Worm (Caenorhabditis elegans) whole organism, L1 larva: Measurements from ENCODE around the gene F47B8.13.

ENCODE experiments used
- aly-2 ChIP-seq: fragments of 150-350 bp; optimal IDR thresholded peaks from 2 replicates; lab custom pipeline; 2014; ENCODE audit warnings: missing biosample characterization, missing genetic modification characterization
- efl-1 ChIP-seq, 4 experiments: fragments of 150-350 bp; optimal IDR thresholded peaks in 3 of 4; peaks in 1 of 4; 1 replicate in 1 of 4; 2 replicates in 3 of 4; lab custom pipeline; 2014; ENCODE audit warnings: missing biosample characterization in 2 of 4, missing genetic modification characterization in 2 of 4, missing genetic modification reagents in 2 of 4
- fkh-10 ChIP-seq: sonication (generic microtip); optimal IDR thresholded peaks from 2 replicates; lab custom pipeline; 2017; ENCODE audit warnings: missing biosample characterization, missing genetic modification reagents, missing genetic modification characterization
- hpl-2 ChIP-seq: fragments of 150-350 bp; optimal IDR thresholded peaks from 2 replicates; lab custom pipeline; 2014; ENCODE audit warnings: missing biosample characterization, missing genetic modification reagents, missing genetic modification characterization
- jun-1 ChIP-seq: fragments of 150-350 bp; optimal IDR thresholded peaks from 2 replicates; lab custom pipeline; 2014; ENCODE audit warnings: missing biosample characterization, missing genetic modification reagents, missing genetic modification characterization
- nhr-237 ChIP-seq: fragments of 150-350 bp; optimal IDR thresholded peaks from 2 replicates; lab custom pipeline; 2014; ENCODE audit warnings: missing biosample characterization, missing genetic modification characterization
- pax-3 ChIP-seq: fragments of 200-800 bp; sonication (Bioruptor generic); optimal IDR thresholded peaks from 2 replicates; lab custom pipeline; 2018; ENCODE audit warnings: mild to moderate bottlenecking, missing genetic modification characterization, moderate library complexity, missing compliant biosample characterization
- sox-4 ChIP-seq: sonication (generic microtip); optimal IDR thresholded peaks from 2 replicates; lab custom pipeline; 2016; ENCODE audit warnings: missing genetic modification characterization, missing compliant biosample characterization
- zag-1 ChIP-seq: fragments of 150-350 bp; optimal IDR thresholded peaks from 2 replicates; lab custom pipeline; 2014; ENCODE audit warnings: missing biosample characterization, missing genetic modification characterization

DNA sequence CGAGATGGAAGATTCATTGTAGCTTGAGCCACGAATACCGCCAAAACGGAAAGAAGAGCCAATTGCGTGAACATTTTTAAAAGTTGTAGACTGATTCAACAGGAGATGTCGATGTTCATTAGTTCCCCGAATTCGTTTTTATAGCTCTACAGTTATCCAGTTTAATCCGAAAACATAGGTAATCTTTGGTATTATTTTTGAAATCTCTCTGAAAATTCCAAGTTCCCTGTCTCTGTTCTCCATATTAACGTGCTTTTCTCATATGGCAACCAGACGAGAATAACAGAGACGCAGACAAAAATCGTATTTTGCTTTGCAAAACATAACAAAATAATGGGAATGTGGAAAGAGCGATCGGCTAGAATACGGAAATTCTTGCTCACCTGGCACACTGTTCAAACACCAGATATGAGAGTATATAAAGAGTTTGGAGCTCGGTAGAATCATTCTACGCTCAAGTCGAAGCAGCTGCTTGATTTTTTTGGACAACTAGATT is 19.9 kb downstream of the F47B8.13 start, which contains the start of the genes spig-3 and F14D7.12:
- TF ChIP-seq aly-2 (tag; lab: Kevin White, UChicago) = no peak
- TF ChIP-seq fkh-10 (GFP tag; lab: Kevin White, UChicago) = no peak
- TF ChIP-seq efl-1 (optimal IDR thresholded peaks at IDR 0.05; lab: Kevin White, UChicago) = no peak
- peak in 1 of 2 experiments; percentile 49 for TF ChIP-seq efl-1 (GFP tag; optimal IDR thresholded peaks at IDR 0.05 in 1 of 2; lab: Kevin White, UChicago)
- no peak for TF ChIP-seq sox-4
- no peak for TF ChIP-seq pax-3 (tag; lab: Kevin White, UChicago)
- TF ChIP-seq zag-1 (tag; lab: Kevin White, UChicago) = no peak
- no peak for TF ChIP-seq nhr-237 (tag; lab: Kevin White, UChicago)
- TF ChIP-seq jun-1 (tag; lab: Kevin White, UChicago) = no peak
- TF ChIP-seq hpl-2 (GFP tag; lab: Kevin White, UChicago) = no peak
